Worm (Caenorhabditis elegans): ENCODE data around the gene F41E6.5.

Gene F41E6.5

DNA sequence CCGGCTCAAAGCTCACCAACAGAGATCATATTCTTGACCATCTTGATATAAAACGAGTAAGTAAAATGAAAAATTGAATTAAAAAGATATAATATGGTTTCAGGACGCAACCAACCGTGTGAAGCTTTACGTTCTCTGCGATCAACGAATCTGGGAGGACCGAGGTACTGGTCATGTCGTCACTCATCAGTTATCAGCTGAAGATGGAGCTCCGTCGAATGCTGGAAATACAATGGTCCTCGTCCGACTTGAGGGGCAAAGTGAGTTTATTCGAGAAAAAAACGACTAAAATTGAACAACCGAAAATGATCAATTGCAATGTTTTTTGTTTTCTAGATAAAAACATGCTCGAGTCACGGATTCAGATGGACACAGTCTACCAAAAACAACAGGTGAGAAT, 5.2 kb downstream of the F41E6.5 start:
- no peak for TF ChIP-seq klf-2 (GFP tag; conservative IDR thresholded peaks at IDR 0.05)
- TF ChIP-seq cog-1 (tag; optimal IDR thresholded peaks at IDR 0.05), result no peak
- no peak for TF ChIP-seq flt-1 (GFP tag; IDR thresholded peaks at IDR 0.05)
- no peak for TF ChIP-seq med-1 (GFP tag; optimal IDR thresholded peaks at IDR 0.05; ENCODE audit: insufficient read depth)
- TF ChIP-seq ztf-29 (GFP tag; IDR thresholded peaks at IDR 0.05), result no peak
- TF ChIP-seq ref-1 (GFP tag; conservative IDR thresholded peaks at IDR 0.05), result no peak
- TF ChIP-seq T22C8.4 (GFP tag; IDR thresholded peaks at IDR 0.05), result no peak
- TF ChIP-seq ztf-23 (GFP tag; IDR thresholded peaks at IDR 0.05), result no peak
- TF ChIP-seq tab-1 (GFP tag; IDR thresholded peaks at IDR 0.05), result no peak

DNA sequence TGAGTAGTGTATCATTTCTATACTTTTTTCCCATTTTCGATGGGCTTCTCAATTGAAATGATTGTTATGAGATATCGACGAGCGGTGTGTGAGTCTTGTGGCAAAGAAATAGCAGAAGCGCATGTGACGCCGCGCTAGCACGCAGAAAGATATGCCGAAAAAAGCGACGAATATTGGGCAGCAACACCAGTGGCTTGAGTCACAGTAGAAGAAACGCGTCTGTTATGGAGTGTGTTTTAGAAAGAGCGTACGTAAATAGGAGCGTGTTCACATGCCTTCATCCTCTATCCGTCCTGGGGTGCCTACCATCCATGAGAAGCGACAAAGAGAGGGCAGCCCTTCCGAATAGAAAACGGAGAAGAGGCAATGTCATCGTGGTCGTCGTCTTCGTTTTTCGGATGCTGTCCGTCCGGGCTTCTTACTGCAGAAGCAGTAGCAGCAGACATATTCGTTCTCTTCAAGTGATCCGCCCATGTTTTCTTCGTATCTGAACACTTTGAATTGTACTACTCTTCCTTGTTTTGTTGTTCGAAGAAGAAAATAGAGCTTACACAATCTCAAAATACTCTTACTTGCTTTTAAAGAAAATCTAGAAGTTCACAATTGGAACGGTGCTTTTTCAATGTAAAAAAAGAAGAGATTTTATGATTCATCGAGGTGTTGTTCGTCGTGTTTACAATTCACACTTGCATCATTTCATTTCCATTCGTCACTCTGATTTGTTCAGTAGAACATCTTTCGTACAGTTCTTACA, 6.7 kb downstream of the F41E6.5 start:
- 0 out of 2 replicates have a peak, but pooled peaks have one; percentile 42 for TF ChIP-seq ztf-23 (GFP tag; IDR thresholded peaks at IDR 0.05)
- TF ChIP-seq T22C8.4 (GFP tag; IDR thresholded peaks at IDR 0.05), result no peak

DNA sequence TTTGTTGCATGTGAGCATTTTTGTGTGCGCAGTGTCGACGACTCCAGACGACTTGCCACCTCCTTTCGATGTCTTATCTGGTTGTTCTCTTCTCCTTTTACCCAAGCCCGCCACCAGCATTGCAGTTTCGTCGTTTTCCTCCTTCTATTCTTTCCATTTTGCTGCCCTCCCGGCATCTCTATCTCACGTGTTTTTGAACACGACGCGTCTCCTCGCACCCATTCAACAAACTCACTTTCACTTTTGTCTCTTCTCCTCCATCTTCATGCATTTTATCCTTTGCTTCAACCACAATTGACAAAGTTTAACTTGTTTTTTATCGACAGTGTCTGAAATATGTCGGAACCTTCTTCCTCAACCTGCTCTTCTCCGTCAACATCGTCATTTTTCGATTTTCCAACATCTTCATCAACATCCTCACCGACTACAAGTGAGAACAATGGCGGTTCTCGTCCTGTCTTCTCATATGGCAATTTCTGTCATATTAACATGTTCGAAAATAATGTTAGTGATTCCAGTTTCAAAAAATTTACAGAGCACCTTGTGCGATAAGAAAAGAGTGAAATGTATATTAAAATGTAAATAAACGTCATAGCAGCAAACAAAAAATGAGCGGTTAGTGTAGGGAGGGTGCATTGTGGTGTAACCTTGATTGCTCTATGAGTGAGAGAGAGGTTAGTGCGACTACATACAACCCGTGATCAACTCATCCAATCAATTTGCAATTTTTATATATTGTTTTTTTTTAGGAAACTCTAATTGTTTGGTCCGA, 7.5 kb downstream of the F41E6.5 start, which contains the start of gene fip-4:
TSS of gene fip-4 (minus strand) at position 636 of the 772 bp plus-strand sequence.
- TF ChIP-seq ztf-29 (GFP tag; IDR thresholded peaks at IDR 0.05) (no peak), ref-1 (GFP tag; conservative IDR thresholded peaks at IDR 0.05) (no peak), med-1 (GFP tag; optimal IDR thresholded peaks at IDR 0.05; ENCODE audit: insufficient read depth) (no peak), tab-1 (GFP tag; IDR thresholded peaks at IDR 0.05) (no peak), cog-1 (tag; optimal IDR thresholded peaks at IDR 0.05) (no peak), flt-1 (GFP tag; IDR thresholded peaks at IDR 0.05) (no peak), klf-2 (GFP tag; conservative IDR thresholded peaks at IDR 0.05) (no peak), T22C8.4 (GFP tag; IDR thresholded peaks at IDR 0.05) (no peak), ztf-23 (GFP tag; IDR thresholded peaks at IDR 0.05) (no peak)

DNA sequence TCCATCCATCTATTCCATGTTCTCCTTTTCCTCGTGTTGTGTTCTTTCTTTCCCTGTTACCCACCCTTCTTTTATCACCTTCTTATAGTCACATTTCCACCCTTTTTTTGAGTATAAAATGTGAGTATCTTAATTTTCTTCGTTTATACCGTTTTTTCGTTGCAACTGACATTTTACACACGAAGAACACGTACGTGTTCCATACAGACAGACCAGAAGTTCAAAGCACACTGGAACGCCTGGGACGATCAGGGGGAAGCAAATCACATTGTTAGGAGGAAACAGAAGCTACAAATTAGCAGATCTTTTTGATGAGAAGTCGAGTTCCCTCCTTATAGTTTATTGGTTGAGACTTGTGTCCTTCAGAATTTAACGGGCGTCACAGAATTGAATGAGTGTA, 12.4 kb downstream of the F41E6.5 start:
- TF ChIP-seq T22C8.4 (GFP tag; IDR thresholded peaks at IDR 0.05) (no peak), ztf-29 (GFP tag; IDR thresholded peaks at IDR 0.05) (no peak), ztf-23 (GFP tag; IDR thresholded peaks at IDR 0.05) (no peak), ref-1 (GFP tag; conservative IDR thresholded peaks at IDR 0.05) (no peak), flt-1 (GFP tag; IDR thresholded peaks at IDR 0.05) (no peak), cog-1 (tag; optimal IDR thresholded peaks at IDR 0.05) (no peak), klf-2 (GFP tag; conservative IDR thresholded peaks at IDR 0.05) (no peak)

DNA sequence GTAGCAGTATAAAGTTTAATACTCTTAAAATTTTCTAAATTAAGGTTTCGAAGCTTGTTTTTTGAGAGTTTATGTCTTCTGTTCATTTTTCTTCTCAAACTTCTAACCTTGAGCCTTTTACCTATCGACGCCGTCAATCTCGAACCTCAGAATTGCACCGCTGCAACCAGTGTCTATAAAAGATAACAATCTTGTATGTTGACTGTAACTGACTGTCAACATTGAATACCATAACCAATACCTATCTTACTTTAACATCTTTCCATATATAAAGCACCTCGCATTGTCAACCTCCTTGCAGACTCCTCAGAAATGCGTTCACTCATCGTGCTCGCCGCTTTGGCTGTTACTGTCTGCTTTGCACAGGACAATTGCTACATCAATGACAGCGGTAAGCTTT, 15.5 kb downstream of the F41E6.5 start, which contains the start of gene grd-5:
TSS of gene grd-5 (plus strand) at position 295 of the 400 bp plus-strand sequence.
- TF ChIP-seq cog-1 (tag; optimal IDR thresholded peaks at IDR 0.05), result no peak
- no peak for TF ChIP-seq ztf-29 (GFP tag; IDR thresholded peaks at IDR 0.05)
- TF ChIP-seq ztf-23 (GFP tag; IDR thresholded peaks at IDR 0.05), result no peak
- TF ChIP-seq tab-1 (GFP tag; IDR thresholded peaks at IDR 0.05), result no peak
- TF ChIP-seq klf-2 (GFP tag; conservative IDR thresholded peaks at IDR 0.05), result no peak
- no peak for TF ChIP-seq flt-1 (GFP tag; IDR thresholded peaks at IDR 0.05)
- no peak for TF ChIP-seq T22C8.4 (GFP tag; IDR thresholded peaks at IDR 0.05)
- TF ChIP-seq ref-1 (GFP tag; conservative IDR thresholded peaks at IDR 0.05), result no peak
- TF ChIP-seq med-1 (GFP tag; optimal IDR thresholded peaks at IDR 0.05; ENCODE audit: insufficient read depth), result no peak

DNA sequence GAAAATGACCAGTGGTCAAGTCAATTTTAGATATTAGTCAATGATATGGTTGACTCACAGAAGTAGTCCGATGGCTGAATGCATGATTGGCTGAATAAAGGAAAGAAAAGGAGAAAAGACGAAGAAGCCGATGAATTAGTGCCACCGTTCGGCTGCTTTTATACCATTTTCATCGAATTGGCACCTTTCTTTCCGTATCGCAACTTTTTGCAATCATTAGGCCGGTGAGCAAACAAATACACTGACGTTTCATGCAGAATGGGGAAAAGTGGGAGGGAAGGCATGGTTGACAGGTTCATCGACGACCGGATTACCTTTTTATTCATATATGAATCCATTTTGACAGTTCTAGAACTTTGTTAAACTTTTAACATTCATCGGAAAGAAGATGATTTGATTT, 17.9 kb downstream of the F41E6.5 start, which contains the start of gene idpc-2:
TSS of gene idpc-2 (minus strand) at position 101 of the 400 bp plus-strand sequence.
- TF ChIP-seq med-1 (GFP tag; optimal IDR thresholded peaks at IDR 0.05; ENCODE audit: insufficient read depth) (no peak), T22C8.4 (GFP tag; IDR thresholded peaks at IDR 0.05) (no peak), ztf-29 (GFP tag; IDR thresholded peaks at IDR 0.05) (no peak), flt-1 (GFP tag; IDR thresholded peaks at IDR 0.05) (no peak), tab-1 (GFP tag; IDR thresholded peaks at IDR 0.05) (no peak), ref-1 (GFP tag; conservative IDR thresholded peaks at IDR 0.05) (no peak), ztf-23 (GFP tag; IDR thresholded peaks at IDR 0.05) (no peak), klf-2 (GFP tag; conservative IDR thresholded peaks at IDR 0.05) (no peak), cog-1 (tag; optimal IDR thresholded peaks at IDR 0.05) (no peak)

DNA sequence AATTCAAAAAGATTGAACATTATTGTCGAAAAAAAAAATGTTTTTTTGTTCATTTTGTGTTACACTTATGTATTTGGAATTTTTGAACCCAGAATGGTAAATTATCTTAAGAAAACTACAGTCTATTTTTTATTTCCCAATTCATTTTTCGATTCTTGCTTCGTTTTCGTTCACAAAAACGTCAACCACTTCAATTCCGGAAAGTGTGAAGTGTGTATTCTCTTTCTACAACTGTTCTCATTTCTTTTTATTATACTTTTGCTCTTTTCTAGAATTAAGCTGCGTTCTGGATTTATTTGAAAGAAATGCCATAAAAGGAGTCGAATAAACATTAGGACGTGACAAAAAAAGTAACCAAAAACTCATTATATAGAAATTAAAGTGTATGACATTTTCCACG, 19.0 kb downstream of the F41E6.5 start, which contains the start of gene F41E6.1:
TSS of gene F41E6.1 (plus strand) at position 301 of the 400 bp plus-strand sequence.
- TF ChIP-seq ztf-29 (GFP tag; IDR thresholded peaks at IDR 0.05), result no peak
- no peak for TF ChIP-seq ztf-23 (GFP tag; IDR thresholded peaks at IDR 0.05)
- TF ChIP-seq flt-1 (GFP tag; IDR thresholded peaks at IDR 0.05), result no peak
- no peak for TF ChIP-seq T22C8.4 (GFP tag; IDR thresholded peaks at IDR 0.05)
- TF ChIP-seq tab-1 (GFP tag; IDR thresholded peaks at IDR 0.05), result no peak
- TF ChIP-seq klf-2 (GFP tag; conservative IDR thresholded peaks at IDR 0.05), result no peak
- no peak for TF ChIP-seq med-1 (GFP tag; optimal IDR thresholded peaks at IDR 0.05; ENCODE audit: insufficient read depth)
- TF ChIP-seq cog-1 (tag; optimal IDR thresholded peaks at IDR 0.05), result no peak
- no peak for TF ChIP-seq ref-1 (GFP tag; conservative IDR thresholded peaks at IDR 0.05)

DNA sequence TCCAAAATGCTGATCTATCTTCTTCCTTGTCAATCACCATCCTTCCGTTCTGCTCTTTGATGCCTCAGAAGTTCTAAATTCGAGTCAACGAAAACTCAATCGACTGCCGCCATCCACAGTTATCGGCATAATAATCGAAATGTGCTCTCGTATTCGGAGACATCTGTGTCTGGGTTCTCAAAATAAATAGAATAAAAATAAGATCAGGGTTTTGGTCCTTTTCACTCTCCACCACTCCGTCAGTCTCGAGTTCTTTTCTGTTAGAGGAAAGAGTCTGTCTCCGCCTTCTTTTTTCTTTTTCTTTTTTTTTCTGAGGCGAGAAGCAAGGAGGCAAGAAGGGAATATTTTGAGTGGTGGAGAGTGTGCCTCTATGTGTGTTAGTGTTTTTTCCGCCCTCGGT, 20.5 kb downstream of the F41E6.5 start, which contains the start of gene F41E6.17:
TSS of gene F41E6.17 (plus strand) at position 348 of the 400 bp plus-strand sequence.
- TF ChIP-seq med-1 (GFP tag; optimal IDR thresholded peaks at IDR 0.05; ENCODE audit: insufficient read depth) (no peak), cog-1 (tag; optimal IDR thresholded peaks at IDR 0.05) (no peak), flt-1 (GFP tag; IDR thresholded peaks at IDR 0.05) (no peak), ref-1 (GFP tag; conservative IDR thresholded peaks at IDR 0.05) (no peak), klf-2 (GFP tag; conservative IDR thresholded peaks at IDR 0.05) (no peak), ztf-23 (GFP tag; IDR thresholded peaks at IDR 0.05) (no peak), ztf-29 (GFP tag; IDR thresholded peaks at IDR 0.05) (no peak), tab-1 (GFP tag; IDR thresholded peaks at IDR 0.05) (no peak), T22C8.4 (GFP tag; IDR thresholded peaks at IDR 0.05) (no peak)

DNA sequence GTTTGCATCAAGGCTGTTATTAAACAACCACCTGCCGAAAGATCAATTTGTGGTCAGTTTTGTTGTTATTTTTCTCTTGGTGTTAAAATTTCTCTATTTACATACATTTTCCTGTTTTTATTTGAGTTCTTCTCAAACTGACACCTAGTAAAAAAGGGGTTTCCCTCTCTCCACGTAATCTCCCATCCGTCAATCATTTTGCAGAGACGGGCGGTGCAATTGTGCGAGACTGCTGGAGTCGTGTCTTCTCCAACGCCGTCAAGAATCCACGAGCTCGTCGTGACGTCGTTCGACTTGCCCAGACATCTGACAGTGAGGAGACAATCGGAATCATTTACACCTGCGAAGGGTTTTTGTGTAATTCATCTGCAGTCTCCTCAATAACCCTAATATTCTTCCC, 23.1 kb downstream of the F41E6.5 start:
- TF ChIP-seq tab-1 (GFP tag; IDR thresholded peaks at IDR 0.05) (no peak), T22C8.4 (GFP tag; IDR thresholded peaks at IDR 0.05) (no peak)

All from whole organism, midembryonic.